Worm (Caenorhabditis elegans) whole organism, dauer: Measurements from ENCODE around the gene srg-21.

Source experiments
- unc-62 ChIP-seq: sonication (generic microtip); optimal IDR thresholded peaks from 2 replicates; lab custom pipeline; 2017; ENCODE audit warnings: missing biosample characterization, missing genetic modification reagents, missing genetic modification characterization

srg-21 gene

ce11 chrII:3044023-3044422, 47.1 kb downstream of the srg-21 start, which contains the start of gene sri-29:
Gene sri-29, plus strand, starts transcription at chrII:3044323.
- TF ChIP-seq unc-62 (GFP tag; lab: Kevin White, UChicago): no peak

ce11 chrII:3043358-3043757, 47.8 kb downstream of the srg-21 start, which contains the start of gene B0454.8:
Gene B0454.8, minus strand, starts transcription at chrII:3043458.
- TF ChIP-seq unc-62 (GFP tag; lab: Kevin White, UChicago): no peak

- TF ChIP-seq unc-62 (GFP tag; lab: Kevin White, UChicago): no peak
Observed at ce11 chrII:3038453-3038909, 52.7 kb downstream of the srg-21 start, which contains the start of the genes B0454.26 and B0454.5. Gene B0454.26, minus strand, starts transcription at chrII:3038553. Gene B0454.5, plus strand, starts transcription at chrII:3038859.
